Fruit fly (Drosophila melanogaster): ENCODE measurements around the gene COX8.

Gene COX8

DNA sequence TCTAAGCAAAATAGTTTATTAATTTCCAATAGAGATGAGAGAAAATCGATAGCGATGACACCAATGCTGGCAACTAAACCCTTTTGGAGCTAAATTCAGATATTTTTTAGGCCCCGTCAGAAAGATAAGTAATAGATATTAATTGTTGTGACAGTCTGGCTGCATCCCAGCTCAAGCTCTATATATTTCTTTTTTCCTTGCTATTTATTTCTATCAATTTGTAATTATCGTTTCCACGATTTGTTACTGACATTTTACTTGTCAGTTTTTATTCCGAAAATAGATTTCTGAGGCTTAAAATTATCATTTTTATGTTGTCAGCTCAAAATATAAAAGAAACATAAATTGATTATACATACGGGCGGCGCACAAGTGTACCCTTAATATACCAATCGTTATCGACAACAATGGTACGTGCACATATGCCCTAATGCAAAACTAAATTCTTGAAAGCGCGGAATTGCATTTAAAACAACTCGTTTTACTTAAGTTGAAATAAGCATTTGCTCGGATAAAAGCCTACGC is 29.7 kb upstream of the COX8 start, which contains the start of the genes CRIF and SMC5 (continued):
- TF ChIP-seq Sry-β (GFP tag; optimal IDR thresholded peaks at IDR 0.05) (peak; percentile 94), Ets65A (GFP tag) (no peak), CG4730 (GFP tag; IDR thresholded peaks at IDR 0.05) (no peak), eve (GFP tag; optimal IDR thresholded peaks at IDR 0.05) (peak in 1 of 2 experiments; percentile 90), slp2 (GFP tag; optimal IDR thresholded peaks at IDR 0.05) (peak; percentile 68), CG4282 (GFP tag; optimal IDR thresholded peaks at IDR 0.05) (no peak), CG7357 (GFP tag; IDR thresholded peaks at IDR 0.05) (peak; percentile 62; the same call in 2 of the 3 replicates), insv (GFP tag; optimal IDR thresholded peaks at IDR 0.05) (peak in 1 of 2 experiments; percentile 16), abd-A (tag; optimal IDR thresholded peaks at IDR 0.05) (no peak), ATbp (GFP tag; optimal IDR thresholded peaks at IDR 0.05) (no peak), CG17186 (GFP tag; optimal IDR thresholded peaks at IDR 0.05) (peak; percentile 46), prd (optimal IDR thresholded peaks at IDR 0.05) (no peak), prd (GFP tag; IDR thresholded peaks at IDR 0.05) (no peak; the same call in none of the 3 replicates), CG7786 (GFP tag; optimal IDR thresholded peaks at IDR 0.05) (peak; percentile 52), sqz (GFP tag; optimal IDR thresholded peaks at IDR 0.05) (no peak), br (optimal IDR thresholded peaks at IDR 0.05) (no peak), CG10274 (GFP tag; optimal IDR thresholded peaks at IDR 0.05) (no peak), CG6854 (GFP tag; optimal IDR thresholded peaks at IDR 0.05) (no peak), cwo (GFP tag; optimal IDR thresholded peaks at IDR 0.05) (no peak), Meics (GFP tag; optimal IDR thresholded peaks at IDR 0.05) (no peak), CG30403 (GFP tag; optimal IDR thresholded peaks at IDR 0.05) (peak; percentile 89), BtbVII (GFP tag; optimal IDR thresholded peaks at IDR 0.05) (no peak), CG2120 (GFP tag; optimal IDR thresholded peaks at IDR 0.05) (peak; percentile 88), sisA (GFP tag; IDR thresholded peaks at IDR 0.05) (no peak; the same call in none of the 2 replicates), Sox102F (GFP tag; optimal IDR thresholded peaks at IDR 0.05) (no peak), CG33213 (GFP tag; optimal IDR thresholded peaks at IDR 0.05) (peak; percentile 63), Hand (GFP tag; optimal IDR thresholded peaks at IDR 0.05) (no peak), twi (tag; optimal IDR thresholded peaks at IDR 0.05) (peak; percentile 64), nerfin-1 (tag; optimal IDR thresholded peaks at IDR 0.05) (peak; percentile 42), ara (GFP tag; IDR thresholded peaks at IDR 0.05) (no peak), exex (tag; optimal IDR thresholded peaks at IDR 0.05) (peak; percentile 47), CG9437 (GFP tag; optimal IDR thresholded peaks at IDR 0.05) (no peak), CG18476 (GFP tag; optimal IDR thresholded peaks at IDR 0.05) (peak; percentile 56), CG6683 (GFP tag; optimal IDR thresholded peaks at IDR 0.05) (no peak), CG9932 (GFP tag; IDR thresholded peaks at IDR 0.05) (peak; percentile 82), CG17328 (GFP tag; IDR thresholded peaks at IDR 0.05) (peak; percentile 37; the same call in 1 of the 2 replicates), Dbx (GFP tag; IDR thresholded peaks at IDR 0.05) (0 out of 3 replicates have a peak, but pooled peaks have one; percentile 45), Nf-YA (GFP tag; IDR thresholded peaks at IDR 0.05) (no peak), tin (GFP tag; optimal IDR thresholded peaks at IDR 0.05) (peak; percentile 56), C15 (GFP tag; IDR thresholded peaks at IDR 0.05) (0 out of 3 replicates have a peak, but pooled peaks have one; percentile 28), Atf-2 (GFP tag; optimal IDR thresholded peaks at IDR 0.05) (peak; percentile 65), Mrtf (GFP tag; IDR thresholded peaks at IDR 0.05) (no peak), CG5180 (GFP tag; optimal IDR thresholded peaks at IDR 0.05) (no peak), crol (GFP tag; IDR thresholded peaks at IDR 0.05) (no peak), CG3281 (GFP tag; optimal IDR thresholded peaks at IDR 0.05) (peak; percentile 64), CG32772 (GFP tag; IDR thresholded peaks at IDR 0.05) (no peak), stwl (tag; optimal IDR thresholded peaks at IDR 0.05) (no peak), NFAT (GFP tag; IDR thresholded peaks at IDR 0.05) (0 out of 2 replicates have a peak, but pooled peaks have one; percentile 23), so (GFP tag; IDR thresholded peaks at IDR 0.05) (no peak), gcm2 (GFP tag; optimal IDR thresholded peaks at IDR 0.05) (peak; percentile 31), Mad (GFP tag; optimal IDR thresholded peaks at IDR 0.05) (peak; percentile 56)

Data from whole organism, embryonic.